Fruit fly (Drosophila melanogaster): ENCODE measurements around the gene betaTub97EF.

betaTub97EF gene

dm6 chr3R:27919385-27919789 lies 68.8 kb downstream of the betaTub97EF start, which contains the start of gene Boh1 (continued):
- TF ChIP-seq CG2678 (tag; optimal IDR thresholded peaks at IDR 0.05), result peak; percentile 60
- no peak for TF ChIP-seq Bgb (GFP tag; IDR thresholded peaks at IDR 0.05; ENCODE audit: partially characterized antibody)
- no peak for TF ChIP-seq CG5953 (GFP tag; IDR thresholded peaks at IDR 0.05)
- no peak for TF ChIP-seq sob (GFP tag; IDR thresholded peaks at IDR 0.05)
- TF ChIP-seq lola (GFP tag; optimal IDR thresholded peaks at IDR 0.05), result peak in 1 of 3 experiments; percentile 23
- TF ChIP-seq Hand (GFP tag; optimal IDR thresholded peaks at IDR 0.05), result no peak
- TF ChIP-seq CHES-1-like (GFP tag; optimal IDR thresholded peaks at IDR 0.05), result no peak
- TF ChIP-seq bsh (GFP tag; optimal IDR thresholded peaks at IDR 0.05), result no peak
- peak; percentile 23 for TF ChIP-seq Ets97D (GFP tag; optimal IDR thresholded peaks at IDR 0.05)
- TF ChIP-seq hkb (optimal IDR thresholded peaks at IDR 0.05), result no peak
- peak; percentile 32; the same call in 1 of the 2 replicates for TF ChIP-seq hkb (GFP tag; IDR thresholded peaks at IDR 0.05)
- peak; percentile 68 for TF ChIP-seq sens (GFP tag)
- no peak for TF ChIP-seq Hr39 (optimal IDR thresholded peaks at IDR 0.05)
- no peak for TF ChIP-seq CG4854 (GFP tag; optimal IDR thresholded peaks at IDR 0.05)
- no peak for TF ChIP-seq Dip3 (GFP tag; optimal IDR thresholded peaks at IDR 0.05)
- TF ChIP-seq CG12391 (tag; optimal IDR thresholded peaks at IDR 0.05), result peak; percentile 61
- TF ChIP-seq Kr (GFP tag; optimal IDR thresholded peaks at IDR 0.05), result no peak
- peak; percentile 28; the same call in 1 of the 2 replicates for TF ChIP-seq E2f2 (GFP tag; IDR thresholded peaks at IDR 0.05)
- peak; percentile 56 for TF ChIP-seq CG13296 (GFP tag; optimal IDR thresholded peaks at IDR 0.05)
- no peak for TF ChIP-seq pb (GFP tag; optimal IDR thresholded peaks at IDR 0.05)
- no peak for TF ChIP-seq Antp (GFP tag; optimal IDR thresholded peaks at IDR 0.05)
- TF ChIP-seq CG17802 (tag; optimal IDR thresholded peaks at IDR 0.05), result no peak
- no peak for TF ChIP-seq btn (GFP tag; optimal IDR thresholded peaks at IDR 0.05)
- peak; percentile 54 for TF ChIP-seq CG15514 (GFP tag; optimal IDR thresholded peaks at IDR 0.05)
- no peak for TF ChIP-seq nom (GFP tag; optimal IDR thresholded peaks at IDR 0.05)
- no peak for TF ChIP-seq ap (GFP tag; IDR thresholded peaks at IDR 0.05)
- peak; percentile 42 for TF ChIP-seq B-H2 (GFP tag; optimal IDR thresholded peaks at IDR 0.05)
- peak; percentile 36 for TF ChIP-seq Hmr (GFP tag; optimal IDR thresholded peaks at IDR 0.05)
- TF ChIP-seq CG10565 (GFP tag; optimal IDR thresholded peaks at IDR 0.05), result no peak
- no peak for TF ChIP-seq CG34376 (GFP tag; optimal IDR thresholded peaks at IDR 0.05)
- TF ChIP-seq CG12299 (tag; optimal IDR thresholded peaks at IDR 0.05), result peak; percentile 15
- no peak for TF ChIP-seq Elba2 (GFP tag; optimal IDR thresholded peaks at IDR 0.05)
- TF ChIP-seq sug (tag; optimal IDR thresholded peaks at IDR 0.05), result peak; percentile 48
- TF ChIP-seq CG34224 (GFP tag; IDR thresholded peaks at IDR 0.05; ENCODE audit: partially characterized antibody), result no peak
- no peak for TF ChIP-seq NC2β (GFP tag; optimal IDR thresholded peaks at IDR 0.05)
- TF ChIP-seq zf30C (GFP tag; optimal IDR thresholded peaks at IDR 0.05), result no peak
- no peak for TF ChIP-seq CG8765 (GFP tag; IDR thresholded peaks at IDR 0.05)
- TF ChIP-seq Abd-B (GFP tag; optimal IDR thresholded peaks at IDR 0.05), result peak; percentile 29
- no peak for TF ChIP-seq sim (GFP tag; IDR thresholded peaks at IDR 0.05)
- TF ChIP-seq pan (optimal IDR thresholded peaks at IDR 0.05), result no peak
- no peak for TF ChIP-seq pan (GFP tag; optimal IDR thresholded peaks at IDR 0.05 in 1 of 2, IDR thresholded peaks at IDR 0.05 in 1 of 2)
- no peak for TF ChIP-seq cad (GFP tag; optimal IDR thresholded peaks at IDR 0.05)
- TF ChIP-seq gem (tag; optimal IDR thresholded peaks at IDR 0.05), result peak; percentile 54
- TF ChIP-seq CG8944 (GFP tag; optimal IDR thresholded peaks at IDR 0.05), result no peak
- TF ChIP-seq grau (tag; optimal IDR thresholded peaks at IDR 0.05), result peak; percentile 41
- no peak for TF ChIP-seq pum (GFP tag; optimal IDR thresholded peaks at IDR 0.05)
- peak; percentile 22 for TF ChIP-seq fd3F (GFP tag; optimal IDR thresholded peaks at IDR 0.05)
- TF ChIP-seq ERR (GFP tag; optimal IDR thresholded peaks at IDR 0.05), result no peak
- no peak for TF ChIP-seq vnd (GFP tag; IDR thresholded peaks at IDR 0.05; ENCODE audit: partially characterized antibody)
- TF ChIP-seq mld (GFP tag; IDR thresholded peaks at IDR 0.05; ENCODE audit: partially characterized antibody), result no peak
- no peak for TF ChIP-seq ash1 (GFP tag; optimal IDR thresholded peaks at IDR 0.05)
- TF ChIP-seq pita (GFP tag; optimal IDR thresholded peaks at IDR 0.05), result no peak
